Worm (Caenorhabditis elegans): ENCODE data around the gene T26G10.3.

ce11 chrIII:9385543-9385942 lies 27.7 kb downstream of the T26G10.3 start, which contains the start of gene C38C10.3:
- TF ChIP-seq him-1 (tag; optimal IDR thresholded peaks at IDR 0.05) (no peak), W03F9.2 (tag; optimal IDR thresholded peaks at IDR 0.05) (no peak)
